Fruit fly (Drosophila melanogaster): ENCODE measurements around the gene CG32986.

CG32986 gene

dm6 chr2L:8825222-8825869, 37.2 kb upstream of the CG32986 start, which contains the start of gene SoxN (continued):
- no peak for TF ChIP-seq repo (GFP tag; optimal IDR thresholded peaks at IDR 0.05)
- TF ChIP-seq CG12104 (GFP tag; optimal IDR thresholded peaks at IDR 0.05), result no peak
- no peak for TF ChIP-seq NC2α (GFP tag; optimal IDR thresholded peaks at IDR 0.05)
- no peak for TF ChIP-seq gcm2 (GFP tag; optimal IDR thresholded peaks at IDR 0.05)
- TF ChIP-seq Vsx1 (GFP tag; optimal IDR thresholded peaks at IDR 0.05), result peak; percentile 81
- 0 out of 3 replicates have a peak, but pooled peaks have one; percentile 26 for TF ChIP-seq gce (GFP tag; IDR thresholded peaks at IDR 0.05)
- TF ChIP-seq CG1024 (GFP tag; IDR thresholded peaks at IDR 0.05), result no peak
- TF ChIP-seq pfk (GFP tag; optimal IDR thresholded peaks at IDR 0.05), result no peak
- peak; percentile 7 for TF ChIP-seq CG2202 (tag; optimal IDR thresholded peaks at IDR 0.05)
- no peak for TF ChIP-seq CG4424 (GFP tag; optimal IDR thresholded peaks at IDR 0.05)
- TF ChIP-seq BEAF-32 (GFP tag; optimal IDR thresholded peaks at IDR 0.05), result no peak
- TF ChIP-seq Neu2 (GFP tag; optimal IDR thresholded peaks at IDR 0.05; ENCODE audit: borderline replicate concordance), result no peak
- TF ChIP-seq crp (GFP tag; optimal IDR thresholded peaks at IDR 0.05), result no peak
- TF ChIP-seq CG32767 (GFP tag; IDR thresholded peaks at IDR 0.05), result 0 out of 2 replicates have a peak, but pooled peaks have one; percentile 37
- no peak for TF ChIP-seq CG30403 (GFP tag; optimal IDR thresholded peaks at IDR 0.05)
- no peak for TF ChIP-seq CG6813 (GFP tag; optimal IDR thresholded peaks at IDR 0.05)
- no peak for TF ChIP-seq CG7556 (GFP tag; optimal IDR thresholded peaks at IDR 0.05)
- peak in 1 of 2 experiments; percentile 14 for TF ChIP-seq chif (GFP tag; optimal IDR thresholded peaks at IDR 0.05)
- TF ChIP-seq bbx (GFP tag; IDR thresholded peaks at IDR 0.05; ENCODE audit: partially characterized antibody), result peak; percentile 59; the same call in 1 of the 2 replicates
- TF ChIP-seq trh (GFP tag; optimal IDR thresholded peaks at IDR 0.05), result no peak
- TF ChIP-seq Hr78 (GFP tag; optimal IDR thresholded peaks at IDR 0.05), result no peak
- peak; percentile 95 for TF ChIP-seq ewg (GFP tag; optimal IDR thresholded peaks at IDR 0.05)
- peak; percentile 27 for TF ChIP-seq CG1603 (tag; optimal IDR thresholded peaks at IDR 0.05)
- TF ChIP-seq CG5180 (GFP tag; optimal IDR thresholded peaks at IDR 0.05), result peak; percentile 90
- TF ChIP-seq CG2199 (GFP tag; IDR thresholded peaks at IDR 0.05), result peak; percentile 96
- TF ChIP-seq Lim3 (GFP tag; IDR thresholded peaks at IDR 0.05), result no peak
- no peak for TF ChIP-seq en (GFP tag; optimal IDR thresholded peaks at IDR 0.05)
- TF ChIP-seq HLH4C (GFP tag; IDR thresholded peaks at IDR 0.05; ENCODE audit: partially characterized antibody), result no peak; the same call in 2 of the 3 replicates
- TF ChIP-seq CG9932 (GFP tag; IDR thresholded peaks at IDR 0.05), result no peak
- TF ChIP-seq insv (GFP tag; optimal IDR thresholded peaks at IDR 0.05), result no peak
- no peak for TF ChIP-seq CG33557 (GFP tag; optimal IDR thresholded peaks at IDR 0.05)
- TF ChIP-seq GATAe (GFP tag; conservative IDR thresholded peaks at IDR 0.05), result no peak; the same call in 1 of the 2 replicates
- TF ChIP-seq vfl (GFP tag; optimal IDR thresholded peaks at IDR 0.05), result no peak
- TF ChIP-seq gem (tag; optimal IDR thresholded peaks at IDR 0.05), result no peak
- no peak for TF ChIP-seq Taf1 (GFP tag; IDR thresholded peaks at IDR 0.05)
- no peak for TF ChIP-seq CG17802 (tag; optimal IDR thresholded peaks at IDR 0.05)
- peak; percentile 65 for TF ChIP-seq CG13287 (GFP tag; IDR thresholded peaks at IDR 0.05; ENCODE audit: partially characterized antibody)
- TF ChIP-seq sima (GFP tag; optimal IDR thresholded peaks at IDR 0.05), result no peak
- TF ChIP-seq ERR (GFP tag; optimal IDR thresholded peaks at IDR 0.05), result no peak
- peak; percentile 98 for TF ChIP-seq CG10321 (GFP tag; IDR thresholded peaks at IDR 0.05)
- TF ChIP-seq CG11093 (GFP tag; IDR thresholded peaks at IDR 0.05), result no peak
- TF ChIP-seq Fer1 (GFP tag; optimal IDR thresholded peaks at IDR 0.05), result no peak
- TF ChIP-seq CG10431 (GFP tag; optimal IDR thresholded peaks at IDR 0.05), result no peak
- TF ChIP-seq Sry-β (GFP tag; optimal IDR thresholded peaks at IDR 0.05), result no peak
- TF ChIP-seq dmrt11E (tag; optimal IDR thresholded peaks at IDR 0.05), result no peak
- no peak for TF ChIP-seq Atf-2 (GFP tag; optimal IDR thresholded peaks at IDR 0.05)
- no peak for TF ChIP-seq hkb (optimal IDR thresholded peaks at IDR 0.05)
- no peak; the same call in 1 of the 2 replicates for TF ChIP-seq hkb (GFP tag; IDR thresholded peaks at IDR 0.05)
- TF ChIP-seq CG34224 (GFP tag; IDR thresholded peaks at IDR 0.05; ENCODE audit: partially characterized antibody), result peak; percentile 62

All from whole organism, embryonic.